Fruit fly (Drosophila melanogaster) whole organism, adult: ENCODE results near the gene CG31142.

Source experiments
- CG11617 ChIP-seq: fragments of 200-800 bp; sonication (Bioruptor generic); optimal IDR thresholded peaks from 2 replicates; lab custom pipeline; 2017; ENCODE audit warnings: mild to moderate bottlenecking, missing biosample characterization, missing genetic modification reagents, missing genetic modification characterization
- CG14711 ChIP-seq: fragments of 200-800 bp; sonication (Bioruptor generic); optimal IDR thresholded peaks from 2 replicates; lab custom pipeline; 2018; ENCODE audit warnings: missing biosample characterization, mild to moderate bottlenecking, missing genetic modification characterization, moderate library complexity
- CG5204 ChIP-seq: fragments of 200-800 bp; sonication (Bioruptor generic); optimal IDR thresholded peaks from 2 replicates; lab custom pipeline; 2016; ENCODE audit warnings: missing biosample characterization, missing genetic modification characterization
- CG7045 ChIP-seq: fragments of 200-800 bp; sonication (Bioruptor generic); optimal IDR thresholded peaks from 2 replicates; lab custom pipeline; 2017; ENCODE audit warnings: missing biosample characterization, mild to moderate bottlenecking, missing genetic modification characterization
- CG7101 ChIP-seq: fragments of 200-800 bp; sonication (Bioruptor generic); optimal IDR thresholded peaks from 2 replicates; lab custom pipeline; 2018; ENCODE audit warnings: missing biosample characterization, mild to moderate bottlenecking, missing genetic modification characterization, moderate library complexity
- Clk ChIP-seq: fragments of 200-800 bp; sonication (Bioruptor generic); optimal IDR thresholded peaks from 2 replicates; lab custom pipeline; 2017; ENCODE audit warnings: missing biosample characterization, missing genetic modification characterization
- Hr96 ChIP-seq: fragments of 200-800 bp; sonication (Bioruptor generic); optimal IDR thresholded peaks from 2 replicates; lab custom pipeline; 2016; ENCODE audit warnings: missing biosample characterization, missing genetic modification characterization
- Mnt ChIP-seq: fragments of 200-800 bp; sonication (Bioruptor generic); optimal IDR thresholded peaks from 2 replicates; lab custom pipeline; 2016; ENCODE audit warnings: missing biosample characterization, mild to moderate bottlenecking, missing genetic modification characterization
- bab1 ChIP-seq: fragments of 200-800 bp; sonication (Bioruptor generic); optimal IDR thresholded peaks from 3 replicates; lab custom pipeline; 2019; ENCODE audit warnings: missing biosample characterization, mild to moderate bottlenecking, missing genetic modification characterization, moderate library complexity
- cic ChIP-seq: fragments of 200-800 bp; sonication (Bioruptor generic); optimal IDR thresholded peaks from 2 replicates; lab custom pipeline; 2017; ENCODE audit warnings: missing biosample characterization, mild to moderate bottlenecking, missing genetic modification characterization, moderate library complexity
- cnc ChIP-seq, 2 experiments: fragments of >200 bp; optimal IDR thresholded peaks; 2 replicates each; lab custom pipeline; 2017
- toe ChIP-seq: fragments of 200-800 bp; sonication (Bioruptor generic); optimal IDR thresholded peaks from 2 replicates; lab custom pipeline; 2016; ENCODE audit warnings: missing biosample characterization, missing genetic modification characterization

DNA sequence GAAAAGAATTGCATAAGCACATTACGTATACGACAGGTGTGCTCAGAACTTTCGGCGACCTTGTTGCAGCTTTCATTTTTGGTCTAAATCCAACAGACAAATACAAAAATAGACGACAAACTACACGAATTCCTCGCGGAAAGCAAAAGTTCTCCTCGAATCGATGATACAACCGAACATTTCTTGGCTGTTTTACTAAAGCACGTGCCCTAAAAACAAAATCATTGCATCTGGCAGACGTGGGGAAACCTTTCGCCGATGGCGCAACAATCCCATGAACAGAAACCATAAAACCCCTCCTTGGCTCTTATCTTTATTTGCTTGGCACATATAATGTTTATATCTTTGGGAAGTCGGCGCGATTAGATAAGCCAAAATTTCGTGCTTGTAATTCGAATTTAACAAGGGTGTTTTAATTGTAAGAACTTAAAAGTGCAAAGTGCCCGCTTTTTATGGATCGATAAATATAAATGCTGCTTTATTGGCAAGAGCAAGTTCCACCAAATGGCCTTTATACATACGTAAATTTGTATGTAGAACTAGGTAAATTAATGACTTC is 9.6 kb downstream of the CG31142 start:
- TF ChIP-seq bab1 (GFP tag; lab: Kevin White, UChicago) (no peak), cic (GFP tag; lab: Kevin White, UChicago) (peak; percentile 63), cnc (optimal IDR thresholded peaks at IDR 0.05; lab: Kevin White, UChicago) (no peak), CG7045 (peak; percentile 29), CG11617 (GFP tag; lab: Kevin White, UChicago) (peak; percentile 54), Mnt (GFP tag; lab: Kevin White, UChicago) (peak; percentile 37), Clk (GFP tag; lab: Kevin White, UChicago) (no peak), CG7101 (tag; lab: Kevin White, UChicago) (no peak), CG14711 (tag; lab: Kevin White, UChicago) (no peak), Hr96 (GFP tag; lab: Kevin White, UChicago) (no peak), CG5204 (GFP tag; lab: Kevin White, UChicago) (no peak), toe (GFP tag; lab: Kevin White, UChicago) (no peak)
